Worm (Caenorhabditis elegans) whole organism, late embryonic: ENCODE results near the gene F52D10.2.

Source experiments
- C38D4.7 ChIP-seq: fragments of 200-800 bp; sonication (Bioruptor generic); optimal IDR thresholded peaks from 2 replicates; lab custom pipeline; 2018; ENCODE audit warnings: mild to moderate bottlenecking, missing genetic modification characterization, moderate library complexity, missing compliant biosample characterization
- K09A11.1 ChIP-seq: sonication (generic microtip); optimal IDR thresholded peaks from 2 replicates; lab custom pipeline; 2017; ENCODE audit warnings: antibody characterized with exemption, mild to moderate bottlenecking, missing genetic modification characterization, missing compliant biosample characterization; ENCODE audit not compliant: insufficient read depth
- Y22D7AL.16 ChIP-seq: sonication (generic microtip); optimal IDR thresholded peaks from 2 replicates; lab custom pipeline; 2016; ENCODE audit warnings: missing genetic modification characterization, missing compliant biosample characterization
- ceh-19 ChIP-seq: fragments of 200-800 bp; sonication (Bioruptor generic); optimal IDR thresholded peaks from 2 replicates; lab custom pipeline; 2018; ENCODE audit warnings: mild to moderate bottlenecking, missing genetic modification characterization, missing compliant biosample characterization
- ceh-22 ChIP-seq: sonication (generic microtip); optimal IDR thresholded peaks from 2 replicates; lab custom pipeline; 2017; ENCODE audit warnings: missing biosample characterization, missing genetic modification characterization
- ceh-24 ChIP-seq: sonication (generic microtip); optimal IDR thresholded peaks from 2 replicates; lab custom pipeline; 2016; ENCODE audit warnings: mild to moderate bottlenecking, missing genetic modification characterization, missing compliant biosample characterization
- ceh-30 ChIP-seq: fragments of 150-350 bp; optimal IDR thresholded peaks from 2 replicates; lab custom pipeline; 2014; ENCODE audit warnings: missing biosample characterization, missing genetic modification characterization
- ceh-31 ChIP-seq: sonication (generic microtip); optimal IDR thresholded peaks from 2 replicates; lab custom pipeline; 2016; ENCODE audit warnings: missing genetic modification characterization, missing compliant biosample characterization
- ceh-34 ChIP-seq: sonication (generic microtip); optimal IDR thresholded peaks from 2 replicates; lab custom pipeline; 2016; ENCODE audit warnings: mild to moderate bottlenecking, missing genetic modification characterization, missing compliant biosample characterization
- ceh-45 ChIP-seq: fragments of 200-800 bp; sonication (Bioruptor generic); IDR thresholded peaks from 2 replicates; pipeline ENCODE4 v1.3.6; 2022; ENCODE audit warnings: missing genetic modification reagents, missing genetic modification characterization, missing compliant biosample characterization
- ceh-6 ChIP-seq: fragments of 200-800 bp; sonication (Bioruptor generic); optimal IDR thresholded peaks from 2 replicates; lab custom pipeline; 2018; ENCODE audit warnings: mild to moderate bottlenecking, missing genetic modification characterization, missing compliant biosample characterization
- dve-1 ChIP-seq: sonication (generic microtip); optimal IDR thresholded peaks from 2 replicates; lab custom pipeline; 2017; ENCODE audit warnings: antibody characterized with exemption, mild to moderate bottlenecking, missing genetic modification characterization, missing compliant biosample characterization
- elt-2 ChIP-seq: sonication (generic microtip); optimal IDR thresholded peaks from 2 replicates; lab custom pipeline; 2016; ENCODE audit warnings: missing genetic modification reagents, missing genetic modification characterization, missing compliant biosample characterization
- elt-4 ChIP-seq: sonication (generic microtip); optimal IDR thresholded peaks from 2 replicates; lab custom pipeline; 2016; ENCODE audit warnings: missing genetic modification characterization, missing compliant biosample characterization
- ets-4 ChIP-seq: sonication (generic microtip); optimal IDR thresholded peaks from 2 replicates; lab custom pipeline; 2016; ENCODE audit warnings: missing genetic modification characterization, missing compliant biosample characterization
- eyg-1 ChIP-seq: sonication (generic microtip); optimal IDR thresholded peaks from 2 replicates; lab custom pipeline; 2016; ENCODE audit warnings: missing genotype, missing genetic modification characterization, missing compliant biosample characterization
- fax-1 ChIP-seq: sonication (generic microtip); optimal IDR thresholded peaks from 2 replicates; lab custom pipeline; 2016; ENCODE audit warnings: missing genotype, missing genetic modification characterization, missing compliant biosample characterization
- gmeb-2 ChIP-seq: sonication (generic microtip); optimal IDR thresholded peaks from 2 replicates; lab custom pipeline; 2016; ENCODE audit warnings: missing genetic modification characterization, inconsistent platforms, missing compliant biosample characterization
- hlh-15 ChIP-seq: sonication (generic microtip); optimal IDR thresholded peaks from 2 replicates; lab custom pipeline; 2016; ENCODE audit warnings: missing genetic modification characterization, missing compliant biosample characterization
- hlh-6 ChIP-seq: sonication (generic microtip); optimal IDR thresholded peaks from 2 replicates; lab custom pipeline; 2016; ENCODE audit warnings: missing genotype, missing genetic modification characterization, missing compliant biosample characterization
- lim-6 ChIP-seq: sonication (generic microtip); optimal IDR thresholded peaks from 2 replicates; lab custom pipeline; 2016; ENCODE audit warnings: missing genetic modification characterization, missing compliant biosample characterization
- madf-2 ChIP-seq: sonication (generic microtip); optimal IDR thresholded peaks from 2 replicates; lab custom pipeline; 2017; ENCODE audit warnings: missing genetic modification characterization, missing compliant biosample characterization
- mec-3 ChIP-seq: sonication (generic microtip); optimal IDR thresholded peaks from 2 replicates; lab custom pipeline; 2016; ENCODE audit warnings: borderline replicate concordance, missing genetic modification characterization, missing compliant biosample characterization
- nhr-232 ChIP-seq: sonication (generic microtip); optimal IDR thresholded peaks from 2 replicates; lab custom pipeline; 2016; ENCODE audit warnings: missing genetic modification characterization, missing compliant biosample characterization
- pha-2 ChIP-seq: sonication (generic microtip); optimal IDR thresholded peaks from 2 replicates; lab custom pipeline; 2017; ENCODE audit warnings: mild to moderate bottlenecking, missing genetic modification characterization, missing compliant biosample characterization
- pha-4 ChIP-seq: fragments of 150-350 bp; optimal IDR thresholded peaks from 2 replicates; lab custom pipeline; 2018; ENCODE audit warnings: missing biosample characterization, missing genetic modification reagents, missing genetic modification characterization
- pqm-1 ChIP-seq: sonication (generic microtip); optimal IDR thresholded peaks from 2 replicates; lab custom pipeline; 2016; ENCODE audit warnings: missing genetic modification characterization, missing compliant biosample characterization
- pros-1 ChIP-seq: fragments of 150-350 bp; optimal IDR thresholded peaks from 2 replicates; lab custom pipeline; 2014; ENCODE audit warnings: missing biosample characterization, missing genetic modification reagents, missing genetic modification characterization
- sdc-2 ChIP-seq: sonication (generic microtip); optimal IDR thresholded peaks from 2 replicates; lab custom pipeline; 2016; ENCODE audit warnings: missing genotype, missing genetic modification characterization, missing compliant biosample characterization
- sox-4 ChIP-seq: sonication (generic microtip); optimal IDR thresholded peaks from 2 replicates; lab custom pipeline; 2017; ENCODE audit warnings: mild to moderate bottlenecking, missing genetic modification characterization, inconsistent platforms, missing compliant biosample characterization
- syd-9 ChIP-seq: sonication (generic microtip); optimal IDR thresholded peaks from 2 replicates; lab custom pipeline; 2016; ENCODE audit warnings: mild to moderate bottlenecking, missing genetic modification characterization, moderate library complexity, missing compliant biosample characterization
- ttx-3 ChIP-seq: sonication (generic microtip); optimal IDR thresholded peaks from 2 replicates; lab custom pipeline; 2016; ENCODE audit warnings: missing genetic modification reagents, missing genetic modification characterization, missing compliant biosample characterization
- unc-3 ChIP-seq, 2 experiments: fragments of 200-800 bp in 1 of 2; sonication (Bioruptor generic) in 1 of 2; sonication (generic microtip) in 1 of 2; conservative IDR thresholded peaks in 1 of 2; optimal IDR thresholded peaks in 1 of 2; 2 replicates each; pipeline versions ENCODE4 v1.3.6 to Lab custom; 2016 to 2022; ENCODE audit warnings: missing compliant biosample characterization in 2 of 2, missing genetic modification characterization in 2 of 2, missing genetic modification reagents in 1 of 2
- unc-42 ChIP-seq: sonication (generic microtip); optimal IDR thresholded peaks from 2 replicates; lab custom pipeline; 2016; ENCODE audit warnings: missing genotype, missing genetic modification characterization, missing compliant biosample characterization

Gene F52D10.2

DNA sequence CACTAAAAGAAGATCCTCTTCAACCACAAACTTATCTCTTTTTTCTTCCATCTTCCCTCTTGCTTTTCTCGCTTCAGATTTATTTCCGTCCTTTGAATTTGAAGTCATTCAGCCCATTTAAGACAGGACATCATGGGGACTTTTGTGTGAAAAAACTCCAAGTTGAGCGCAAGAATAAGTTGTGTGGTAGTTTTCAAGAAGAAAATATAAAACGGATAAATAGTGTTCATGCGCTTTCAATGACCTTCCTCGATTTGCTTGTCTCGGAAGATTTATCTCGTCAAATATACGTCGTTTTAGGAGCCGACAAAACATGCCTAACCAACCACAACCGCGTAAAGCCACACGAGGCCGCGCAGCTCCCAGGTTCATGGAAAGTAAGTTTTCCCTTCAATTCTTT, 40.6 kb upstream of the F52D10.2 start, which contains the start of gene sto-6:
Gene sto-6 (plus strand): TSS at position 301 of the 400 bp plus-strand sequence.
- TF ChIP-seq ets-4 (tag; lab: Kevin White, UChicago) = no peak
- no peak for TF ChIP-seq ceh-19 (GFP tag; lab: Kevin White, UChicago)
- TF ChIP-seq ceh-31 = no peak
- no peak for TF ChIP-seq mec-3 (tag; lab: Kevin White, UChicago)
- TF ChIP-seq pqm-1 (tag; lab: Kevin White, UChicago) = no peak
- TF ChIP-seq ceh-45 (GFP tag; lab: Robert Waterston, UW) = no peak

ce11 chrX:11630499-11630898, 39.0 kb upstream of the F52D10.2 start:
- peak; percentile 79 for TF ChIP-seq unc-42 (tag; lab: Kevin White, UChicago)
- TF ChIP-seq ceh-34 = peak; percentile 54
- TF ChIP-seq ceh-30 (tag; lab: Kevin White, UChicago) = no peak

DNA sequence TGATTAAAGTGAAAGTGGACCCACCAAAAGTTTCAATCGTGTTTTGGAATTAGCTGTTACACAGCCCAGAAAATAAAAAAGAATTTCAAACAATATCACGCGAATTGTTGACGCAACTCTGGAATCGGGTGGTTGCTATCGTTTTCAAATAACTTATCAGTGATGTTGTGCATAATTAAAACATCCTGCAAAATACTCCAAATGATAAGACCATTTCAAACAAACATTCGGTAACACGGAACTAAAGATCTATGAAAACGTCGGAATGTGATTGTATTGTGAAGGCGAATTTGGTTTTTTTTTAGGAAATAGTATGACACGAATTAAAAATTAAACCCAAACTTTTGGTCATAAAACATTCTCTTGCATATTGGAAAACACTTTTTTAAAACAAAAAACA, 37.1 kb upstream of the F52D10.2 start, which contains the start of gene spp-30:
Gene spp-30 (minus strand): TSS at position 101 of the 400 bp plus-strand sequence.
- no peak for TF ChIP-seq lim-6
- no peak for TF ChIP-seq elt-4 (tag; lab: Kevin White, UChicago)
- TF ChIP-seq elt-2 = peak; percentile 53
- TF ChIP-seq pqm-1 (tag; lab: Kevin White, UChicago) = no peak
- TF ChIP-seq unc-3 (GFP tag; conservative IDR thresholded peaks at IDR 0.05; lab: Robert Waterston, UW) = no peak
- TF ChIP-seq unc-3 (tag; optimal IDR thresholded peaks at IDR 0.05; lab: Kevin White, UChicago) = no peak
- TF ChIP-seq hlh-6 (tag; lab: Kevin White, UChicago) = no peak
- TF ChIP-seq, all 69 proteins: peak for 1

DNA sequence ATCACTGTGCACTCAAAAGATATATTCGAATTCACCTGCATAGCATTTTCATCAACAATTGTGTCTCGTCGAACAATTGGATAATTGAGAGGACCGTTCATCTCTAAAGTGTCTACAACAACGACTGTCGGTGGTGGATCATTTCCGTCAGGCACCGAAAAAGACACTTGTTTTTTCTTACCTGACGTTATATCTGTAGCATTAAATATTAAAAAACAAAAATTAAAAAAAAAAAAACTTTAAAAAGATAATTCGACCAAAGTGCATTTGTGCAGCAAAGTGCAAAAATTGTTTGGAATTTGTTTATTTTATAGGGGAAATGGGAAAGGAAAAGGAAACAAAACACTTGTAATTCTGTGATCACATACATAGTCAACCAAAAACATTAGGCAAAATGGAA, 35.5 kb upstream of the F52D10.2 start, which contains the start of gene twk-44:
Gene twk-44 (minus strand): TSS at position 101 of the 400 bp plus-strand sequence.
- no peak for TF ChIP-seq C38D4.7 (GFP tag; lab: Kevin White, UChicago)
- TF ChIP-seq eyg-1 = no peak
- TF ChIP-seq unc-3 (GFP tag; conservative IDR thresholded peaks at IDR 0.05; lab: Robert Waterston, UW) = no peak
- TF ChIP-seq unc-3 (tag; optimal IDR thresholded peaks at IDR 0.05; lab: Kevin White, UChicago) = no peak
- no peak for TF ChIP-seq gmeb-2 (tag; lab: Kevin White, UChicago)
- TF ChIP-seq hlh-15 (tag; lab: Kevin White, UChicago) = no peak

DNA sequence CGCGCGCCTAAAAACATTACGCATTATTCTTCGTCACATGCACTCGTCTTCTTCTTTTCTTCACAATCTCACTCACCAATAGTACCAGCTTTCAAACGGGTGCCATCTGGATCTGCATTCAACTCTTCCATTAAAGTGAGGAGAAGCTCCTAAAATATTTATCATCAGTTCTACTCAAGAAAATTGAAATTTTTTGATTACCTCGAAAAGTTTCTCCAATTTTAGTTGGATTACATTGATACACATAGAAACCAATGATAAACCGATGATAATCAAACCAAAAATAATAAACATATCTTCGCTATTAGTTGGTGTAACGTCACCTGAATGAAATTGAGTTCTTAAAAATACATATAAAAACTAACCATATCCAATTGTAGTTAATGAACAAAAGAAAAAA, 33.1 kb upstream of the F52D10.2 start:
- TF ChIP-seq ttx-3 (no peak), Y22D7AL.16 (tag; lab: Kevin White, UChicago) (no peak), pha-2 (tag; lab: Kevin White, UChicago) (no peak), syd-9 (tag; lab: Kevin White, UChicago) (no peak), elt-4 (tag; lab: Kevin White, UChicago) (no peak), pros-1 (tag; lab: Kevin White, UChicago) (no peak), ceh-22 (no peak), madf-2 (no peak), ceh-19 (GFP tag; lab: Kevin White, UChicago) (no peak), sox-4 (tag; lab: Kevin White, UChicago) (no peak), fax-1 (tag; lab: Kevin White, UChicago) (no peak), K09A11.1 (tag; lab: Kevin White, UChicago) (no peak), ceh-6 (no peak), ceh-24 (tag; lab: Kevin White, UChicago) (no peak), nhr-232 (tag; lab: Kevin White, UChicago) (no peak), dve-1 (tag; lab: Kevin White, UChicago) (no peak)
- TF ChIP-seq, all 69 proteins: peak for 0

DNA sequence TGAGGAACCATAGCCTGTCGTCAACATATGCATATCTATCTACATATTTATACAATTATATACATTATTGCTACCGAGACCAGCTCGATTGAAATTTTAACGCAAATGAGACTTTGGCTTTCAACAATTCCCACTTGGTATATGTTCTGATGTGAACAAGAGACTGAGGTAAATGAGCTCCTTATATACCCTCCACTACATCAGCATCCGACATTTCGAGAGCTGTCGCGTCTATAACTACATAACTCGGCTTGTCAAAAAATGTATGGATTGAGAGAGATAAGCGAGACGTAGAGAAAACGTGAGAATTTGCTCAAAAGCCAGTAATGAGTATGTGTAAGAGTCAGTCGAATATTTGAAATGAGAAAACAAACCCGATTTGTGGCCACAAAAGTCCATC, 31.9 kb upstream of the F52D10.2 start:
- TF ChIP-seq elt-4 (tag; lab: Kevin White, UChicago) (no peak), pha-4 (tag; lab: Kevin White, UChicago) (no peak), gmeb-2 (tag; lab: Kevin White, UChicago) (no peak), sdc-2 (tag; lab: Kevin White, UChicago) (no peak), mec-3 (tag; lab: Kevin White, UChicago) (no peak)
